Worm (Caenorhabditis elegans) whole organism, L4/young adult: ENCODE measurements around the gene clec-198.

Source experiments
- W03F9.2 ChIP-seq: fragments of 150-350 bp; optimal IDR thresholded peaks from 2 replicates; lab custom pipeline; 2014; ENCODE audit warnings: missing biosample characterization, missing genetic modification characterization
- him-1 ChIP-seq: sonication (generic microtip); optimal IDR thresholded peaks from 2 replicates; lab custom pipeline; 2016; ENCODE audit warnings: missing genotype, missing genetic modification reagents, missing genetic modification characterization, missing compliant biosample characterization

ce11 chrIV:17376127-17376526 lies 29.2 kb downstream of the clec-198 start, which contains the start of gene haf-1:
- TF ChIP-seq W03F9.2 = no peak
- no peak for TF ChIP-seq him-1 (tag; lab: Kevin White, UChicago)
